Fruit fly (Drosophila melanogaster): Measurements from ENCODE around the gene Dhrs4.

Gene Dhrs4

dm6 chr3L:5141380-5142101 lies at the start of gene Dhrs4, which contains the start of gene Gdap1:
Gene Dhrs4, minus strand, starts transcription at chr3L:5141646.
Gene Gdap1, plus strand, starts transcription at chr3L:5141953.
- TF ChIP-seq sens (GFP tag) (peak; percentile 64), CG8944 (GFP tag; optimal IDR thresholded peaks at IDR 0.05) (no peak), CG14441 (GFP tag; IDR thresholded peaks at IDR 0.05) (no peak), crol (GFP tag; IDR thresholded peaks at IDR 0.05) (no peak), CG8765 (GFP tag; IDR thresholded peaks at IDR 0.05) (no peak), D19A (tag; optimal IDR thresholded peaks at IDR 0.05) (no peak), Hr78 (GFP tag; optimal IDR thresholded peaks at IDR 0.05) (peak in 1 of 2 experiments; percentile 93), CG2129 (GFP tag; IDR thresholded peaks at IDR 0.05; ENCODE audit: partially characterized antibody) (no peak), Dip2 (GFP tag; IDR thresholded peaks at IDR 0.05) (no peak), Pdp1 (GFP tag; optimal IDR thresholded peaks at IDR 0.05) (peak in 1 of 2 experiments; percentile 44), pzg (GFP tag; optimal IDR thresholded peaks at IDR 0.05) (peak; percentile 24), lab (GFP tag; optimal IDR thresholded peaks at IDR 0.05) (no peak), CG43689 (GFP tag; IDR thresholded peaks at IDR 0.05) (no peak), CG16815 (GFP tag; optimal IDR thresholded peaks at IDR 0.05) (no peak), CG13296 (GFP tag; optimal IDR thresholded peaks at IDR 0.05) (peak; percentile 40), B-H1 (GFP tag; IDR thresholded peaks at IDR 0.05) (no peak), Mrtf (GFP tag; IDR thresholded peaks at IDR 0.05) (no peak), nom (GFP tag; optimal IDR thresholded peaks at IDR 0.05) (peak; percentile 79), Adf1 (GFP tag; IDR thresholded peaks at IDR 0.05) (no peak), Rfx (GFP tag; IDR thresholded peaks at IDR 0.05) (0 out of 2 replicates have a peak, but pooled peaks have one; percentile 21), gcm2 (GFP tag; optimal IDR thresholded peaks at IDR 0.05) (no peak), Mes4 (GFP tag; optimal IDR thresholded peaks at IDR 0.05) (no peak), CG9727 (GFP tag; optimal IDR thresholded peaks at IDR 0.05) (no peak), vnd (GFP tag; IDR thresholded peaks at IDR 0.05; ENCODE audit: partially characterized antibody) (no peak), Drgx (GFP tag; IDR thresholded peaks at IDR 0.05) (no peak; the same call in 1 of the 2 replicates), PHDP (tag; optimal IDR thresholded peaks at IDR 0.05) (no peak), CG7556 (GFP tag; optimal IDR thresholded peaks at IDR 0.05) (no peak), Deaf1 (tag; optimal IDR thresholded peaks at IDR 0.05) (no peak), CG11695 (GFP tag; IDR thresholded peaks at IDR 0.05) (no peak), MESR4 (GFP tag; optimal IDR thresholded peaks at IDR 0.05) (peak; percentile 12), sc (optimal IDR thresholded peaks at IDR 0.05) (no peak), sc (GFP tag; optimal IDR thresholded peaks at IDR 0.05) (no peak), da (GFP tag; optimal IDR thresholded peaks at IDR 0.05) (no peak), Blimp-1 (GFP tag; optimal IDR thresholded peaks at IDR 0.05) (no peak), Fer1 (GFP tag; optimal IDR thresholded peaks at IDR 0.05) (peak; percentile 42), NC2α (GFP tag; optimal IDR thresholded peaks at IDR 0.05) (no peak), Med (GFP tag) (peak; percentile 56), HLHmδ (GFP tag; optimal IDR thresholded peaks at IDR 0.05) (no peak), CG2889 (GFP tag; IDR thresholded peaks at IDR 0.05) (no peak), CG32767 (GFP tag; IDR thresholded peaks at IDR 0.05) (no peak), amos (GFP tag; IDR thresholded peaks at IDR 0.05; ENCODE audit: partially characterized antibody) (no peak), klu (GFP tag; IDR thresholded peaks at IDR 0.05) (no peak), Dp (GFP tag; optimal IDR thresholded peaks at IDR 0.05) (peak; percentile 87), croc (GFP tag; conservative IDR thresholded peaks at IDR 0.05) (no peak), slp2 (GFP tag; optimal IDR thresholded peaks at IDR 0.05) (no peak), HmgD (GFP tag; optimal IDR thresholded peaks at IDR 0.05) (no peak), abd-A (tag; optimal IDR thresholded peaks at IDR 0.05) (no peak), CG10209 (GFP tag; optimal IDR thresholded peaks at IDR 0.05) (no peak), CG7745 (tag; optimal IDR thresholded peaks at IDR 0.05) (no peak), tx (GFP tag; optimal IDR thresholded peaks at IDR 0.05) (no peak)
